Worm (Caenorhabditis elegans) whole organism, L4 larva: Measurements from ENCODE around the gene F47G3.4.

Source experiments
- D1046.2 ChIP-seq: fragments of 200-800 bp; sonication (Bioruptor generic); IDR thresholded peaks from 2 replicates; pipeline ENCODE4 v1.3.6; 2022; ENCODE audit warnings: missing genetic modification characterization, missing compliant biosample characterization
- F26F4.8 ChIP-seq: fragments of 200-800 bp; sonication (Bioruptor generic); conservative IDR thresholded peaks from 2 replicates; pipeline ENCODE4 v1.3.6; 2022; ENCODE audit warnings: missing genetic modification characterization, missing compliant biosample characterization
- F37D6.2 ChIP-seq: sonication (generic microtip); optimal IDR thresholded peaks from 2 replicates; lab custom pipeline; 2016; ENCODE audit warnings: mild to moderate bottlenecking, missing genetic modification characterization, missing compliant biosample characterization
- F44E2.7 ChIP-seq: fragments of 200-800 bp; sonication (Bioruptor generic); IDR thresholded peaks from 2 replicates; pipeline ENCODE4 v2.1.2; 2022; ENCODE audit warnings: missing genetic modification characterization, missing compliant biosample characterization
- Y48G9A.11 ChIP-seq: fragments of 200-800 bp; sonication (Bioruptor generic); IDR thresholded peaks from 2 replicates; pipeline ENCODE4 v1.3.6; 2022; ENCODE audit warnings: missing genetic modification reagents, missing genetic modification characterization, missing compliant biosample characterization
- aha-1 ChIP-seq: fragments of 150-350 bp; peaks from one replicate; lab custom pipeline; 2014; ENCODE audit warnings: missing biosample characterization, missing genetic modification characterization
- ama-1 ChIP-seq: fragments of 150-350 bp; optimal IDR thresholded peaks from 2 replicates; lab custom pipeline; 2014; ENCODE audit warnings: inconsistent platforms, mixed read lengths
- ceh-20 ChIP-seq: fragments of 200-800 bp; sonication (Bioruptor generic); IDR thresholded peaks from 2 replicates; pipeline ENCODE4 v1.3.6; 2022; ENCODE audit warnings: missing genetic modification reagents, missing genetic modification characterization, missing compliant biosample characterization
- ceh-28 ChIP-seq: fragments of 150-350 bp; optimal IDR thresholded peaks from 2 replicates; lab custom pipeline; 2014; ENCODE audit warnings: missing biosample characterization, missing genetic modification reagents, missing genetic modification characterization
- ceh-44 ChIP-seq: fragments of 200-800 bp; sonication (Bioruptor generic); IDR thresholded peaks from 2 replicates; pipeline ENCODE4 v1.3.6; 2022; ENCODE audit warnings: missing genetic modification reagents, missing genetic modification characterization, missing compliant biosample characterization
- cey-2 ChIP-seq: sonication (generic microtip); optimal IDR thresholded peaks from 3 replicates; lab custom pipeline; 2017; ENCODE audit warnings: missing genetic modification characterization, mild to moderate bottlenecking, missing compliant biosample characterization, antibody characterized with exemption, borderline replicate concordance; ENCODE audit not compliant: insufficient read depth
- daf-12 ChIP-seq: fragments of 150-350 bp; optimal IDR thresholded peaks from 2 replicates; lab custom pipeline; 2014; ENCODE audit warnings: missing biosample characterization, missing genetic modification reagents, missing genetic modification characterization
- daf-16 ChIP-seq, 3 experiments: sonication (generic microtip); optimal IDR thresholded peaks; 2 replicates each; lab custom pipeline; 2016 to 2017; ENCODE audit warnings: missing genetic modification characterization in 3 of 3, missing genetic modification reagents in 3 of 3, mild to moderate bottlenecking in 2 of 3, missing compliant biosample characterization in 2 of 3, missing biosample characterization in 1 of 3, moderate library complexity in 1 of 3
- daf-8 ChIP-seq: fragments of 200-800 bp; sonication (Bioruptor generic); IDR thresholded peaks from 2 replicates; pipeline ENCODE4 v1.3.6; 2022; ENCODE audit warnings: missing genetic modification characterization, missing compliant biosample characterization
- dmd-6 ChIP-seq: fragments of 200-800 bp; sonication (Bioruptor generic); IDR thresholded peaks from 2 replicates; pipeline ENCODE4 v1.3.6; 2022; ENCODE audit warnings: missing genetic modification reagents, missing genetic modification characterization, missing compliant biosample characterization
- dmd-8 ChIP-seq: fragments of 200-800 bp; sonication (Bioruptor generic); IDR thresholded peaks from 2 replicates; pipeline ENCODE4 v1.3.6; 2022; ENCODE audit warnings: missing genetic modification characterization, missing compliant biosample characterization
- duxl-1 ChIP-seq: sonication (generic microtip); optimal IDR thresholded peaks from 2 replicates; lab custom pipeline; 2016; ENCODE audit warnings: mild to moderate bottlenecking, missing genetic modification characterization, moderate library complexity, missing compliant biosample characterization; ENCODE audit not compliant: poor library complexity
- dve-1 ChIP-seq: sonication (generic microtip); optimal IDR thresholded peaks from 2 replicates; lab custom pipeline; 2017; ENCODE audit warnings: antibody characterized with exemption, mild to moderate bottlenecking, missing genetic modification characterization, missing compliant biosample characterization; ENCODE audit not compliant: insufficient read depth
- egl-43 ChIP-seq: fragments of 200-800 bp; sonication (Bioruptor generic); IDR thresholded peaks from 2 replicates; pipeline ENCODE4 v1.3.6; 2022; ENCODE audit warnings: missing genetic modification reagents, missing genetic modification characterization, missing compliant biosample characterization
- fos-1 ChIP-seq: fragments of 150-350 bp; optimal IDR thresholded peaks from 2 replicates; lab custom pipeline; 2014; ENCODE audit warnings: missing biosample characterization, missing genetic modification characterization
- hlh-11 ChIP-seq: fragments of 200-800 bp; sonication (Bioruptor generic); optimal IDR thresholded peaks from 2 replicates; lab custom pipeline; 2018; ENCODE audit warnings: mild to moderate bottlenecking, missing genetic modification characterization, missing compliant biosample characterization
- hlh-30 ChIP-seq: sonication (generic microtip); optimal IDR thresholded peaks from 2 replicates; lab custom pipeline; 2017; ENCODE audit warnings: antibody characterized with exemption, mild to moderate bottlenecking, missing genetic modification characterization, missing compliant biosample characterization; ENCODE audit not compliant: insufficient read depth
- hmg-1.1 ChIP-seq: fragments of 200-800 bp; sonication (Bioruptor generic); IDR thresholded peaks from 2 replicates; pipeline ENCODE4 v1.3.6; 2022; ENCODE audit warnings: missing genetic modification reagents, missing genetic modification characterization, missing compliant biosample characterization
- lim-7 ChIP-seq: fragments of 200-800 bp; sonication (Bioruptor generic); IDR thresholded peaks from 2 replicates; pipeline ENCODE4 v1.3.6; 2022; ENCODE audit warnings: missing genetic modification characterization, missing compliant biosample characterization
- lin-13 ChIP-seq: fragments of 150-350 bp; optimal IDR thresholded peaks from 2 replicates; lab custom pipeline; 2014; ENCODE audit warnings: missing biosample characterization, missing genetic modification reagents, missing genetic modification characterization
- lsy-2 ChIP-seq, 2 experiments: fragments of 150-350 bp in 1 of 2; sonication (generic microtip) in 1 of 2; optimal IDR thresholded peaks; 2 replicates each; lab custom pipeline; 2014 to 2017; ENCODE audit warnings: missing biosample characterization in 2 of 2, missing genetic modification characterization in 2 of 2
- madf-5 ChIP-seq, 2 experiments: fragments of 200-800 bp; sonication (Bioruptor generic); IDR thresholded peaks; 2 replicates each; pipeline ENCODE4 v1.3.6; 2022; ENCODE audit warnings: missing compliant biosample characterization in 2 of 2, missing genetic modification characterization in 2 of 2
- mdl-1 ChIP-seq, 2 experiments: fragments of 150-350 bp in 1 of 2; sonication (generic microtip) in 1 of 2; optimal IDR thresholded peaks; 2 replicates each; lab custom pipeline; 2014 to 2017; ENCODE audit warnings: missing biosample characterization in 2 of 2, missing genetic modification characterization in 2 of 2
- mdt-29 ChIP-seq: fragments of 200-800 bp; sonication (Bioruptor generic); IDR thresholded peaks from 2 replicates; pipeline ENCODE4 v1.3.6; 2022; ENCODE audit warnings: missing genetic modification reagents, missing genetic modification characterization, missing compliant biosample characterization
- mep-1 ChIP-seq: fragments of 150-350 bp; sonication (generic microtip); optimal IDR thresholded peaks from 3 replicates; lab custom pipeline; 2014; ENCODE audit warnings: missing biosample characterization, missing genetic modification characterization
- mes-2 ChIP-seq: sonication (generic microtip); optimal IDR thresholded peaks from 2 replicates; lab custom pipeline; 2016; ENCODE audit warnings: missing genotype, mild to moderate bottlenecking, missing genetic modification characterization, missing compliant biosample characterization; ENCODE audit not compliant: poor library complexity, severe bottlenecking
- mxl-3 ChIP-seq: fragments of 200-800 bp; sonication (Bioruptor generic); optimal IDR thresholded peaks from 2 replicates; lab custom pipeline; 2018; ENCODE audit warnings: mild to moderate bottlenecking, missing genetic modification characterization, missing compliant biosample characterization
- nhr-102 ChIP-seq: sonication (generic microtip); optimal IDR thresholded peaks from 2 replicates; lab custom pipeline; 2016; ENCODE audit warnings: mild to moderate bottlenecking, missing genetic modification characterization, moderate library complexity, missing compliant biosample characterization
- nhr-11 ChIP-seq: fragments of 150-350 bp; optimal IDR thresholded peaks from 2 replicates; lab custom pipeline; 2014; ENCODE audit warnings: missing biosample characterization, missing genetic modification characterization
- nhr-25 ChIP-seq: sonication (generic microtip); optimal IDR thresholded peaks from 2 replicates; lab custom pipeline; 2017; ENCODE audit warnings: missing genetic modification characterization, mild to moderate bottlenecking, missing compliant biosample characterization, antibody characterized with exemption, moderate library complexity, borderline replicate concordance; ENCODE audit not compliant: insufficient read depth
- nhr-28 ChIP-seq: fragments of 150-350 bp; optimal IDR thresholded peaks from 2 replicates; lab custom pipeline; 2014; ENCODE audit warnings: missing biosample characterization, missing genetic modification characterization
- nhr-48 ChIP-seq: sonication (generic microtip); optimal IDR thresholded peaks from 2 replicates; lab custom pipeline; 2016; ENCODE audit warnings: mild to moderate bottlenecking, missing genetic modification characterization, missing compliant biosample characterization
- nhr-76 ChIP-seq: fragments of 150-350 bp; optimal IDR thresholded peaks from 2 replicates; lab custom pipeline; 2014; ENCODE audit warnings: missing biosample characterization, missing genetic modification characterization
- nhr-77 ChIP-seq: fragments of 150-350 bp; optimal IDR thresholded peaks from 2 replicates; lab custom pipeline; 2014; ENCODE audit warnings: missing biosample characterization, missing genetic modification characterization
- php-3 ChIP-seq: fragments of 200-800 bp; sonication (Bioruptor generic); IDR thresholded peaks from 2 replicates; pipeline ENCODE4 v1.3.6; 2022; ENCODE audit warnings: missing genetic modification reagents, missing genetic modification characterization, missing compliant biosample characterization
- pqm-1 ChIP-seq: sonication (generic microtip); optimal IDR thresholded peaks from 2 replicates; lab custom pipeline; 2017; ENCODE audit warnings: missing biosample characterization, missing genetic modification characterization
- rbr-2 ChIP-seq: sonication (generic microtip); optimal IDR thresholded peaks from 2 replicates; lab custom pipeline; 2016; ENCODE audit warnings: missing genotype, missing genetic modification characterization, missing compliant biosample characterization
- tra-1 ChIP-seq: fragments of 200-800 bp; sonication (Bioruptor generic); IDR thresholded peaks from 2 replicates; pipeline ENCODE4 v1.3.6; 2022; ENCODE audit warnings: missing genetic modification reagents, missing genetic modification characterization, missing compliant biosample characterization
- zag-1 ChIP-seq: fragments of 150-350 bp; optimal IDR thresholded peaks from 2 replicates; lab custom pipeline; 2014; ENCODE audit warnings: missing biosample characterization, missing genetic modification characterization
- zip-11 ChIP-seq: fragments of 200-800 bp; sonication (Bioruptor generic); IDR thresholded peaks from 2 replicates; pipeline ENCODE4 v1.3.6; 2022; ENCODE audit warnings: missing genetic modification characterization, missing compliant biosample characterization

Gene F47G3.4

ce11 chrX:2368042-2368814 is 13.2 kb upstream of the F47G3.4 start:
- TF ChIP-seq rbr-2 (tag; lab: Kevin White, UChicago) (peak; percentile 4), daf-8 (GFP tag; lab: Robert Waterston, UW) (no peak), mxl-3 (GFP tag; lab: Kevin White, UChicago) (peak; percentile 24), fos-1 (tag; lab: Kevin White, UChicago) (no peak), F37D6.2 (tag; lab: Kevin White, UChicago) (no peak), lin-13 (GFP tag; lab: Kevin White, UChicago) (no peak), ceh-28 (tag; lab: Kevin White, UChicago) (no peak), aha-1 (tag; lab: Kevin White, UChicago) (peak; percentile 84), lsy-2 (tag; optimal IDR thresholded peaks at IDR 0.05; lab: Kevin White, UChicago) (peak in 1 of 2 experiments; percentile 15), dmd-6 (no peak), mdl-1 (tag; optimal IDR thresholded peaks at IDR 0.05; lab: Kevin White, UChicago) (no peak), mdt-29 (no peak), zag-1 (tag; lab: Kevin White, UChicago) (no peak), mep-1 (tag; lab: Kevin White, UChicago) (peak; percentile 42), dmd-8 (no peak), pqm-1 (tag; lab: Kevin White, UChicago) (no peak), daf-12 (tag; lab: Kevin White, UChicago) (no peak), nhr-25 (tag; lab: Kevin White, UChicago) (peak; percentile 74), F26F4.8 (GFP tag; lab: Robert Waterston, UW) (no peak), dve-1 (tag; lab: Kevin White, UChicago) (peak; percentile 30), nhr-76 (tag; lab: Kevin White, UChicago) (no peak), nhr-48 (tag; lab: Kevin White, UChicago) (no peak), mes-2 (tag; lab: Kevin White, UChicago) (peak; percentile 31), nhr-28 (tag; lab: Kevin White, UChicago) (peak; percentile 42), nhr-102 (tag; lab: Kevin White, UChicago) (no peak), D1046.2 (no peak), hlh-30 (tag; lab: Kevin White, UChicago) (no peak), nhr-11 (tag; lab: Kevin White, UChicago) (no peak), tra-1 (GFP tag; lab: Robert Waterston, UW) (0 out of 2 replicates have a peak, but pooled peaks have one; percentile 5), daf-16 (GFP tag; optimal IDR thresholded peaks at IDR 0.05; lab: Kevin White, UChicago) (no peak), daf-16 (tag; optimal IDR thresholded peaks at IDR 0.05; lab: Kevin White, UChicago) (peak; percentile 3), hlh-11 (peak; percentile 32), cey-2 (no peak), ceh-44 (no peak)

DNA sequence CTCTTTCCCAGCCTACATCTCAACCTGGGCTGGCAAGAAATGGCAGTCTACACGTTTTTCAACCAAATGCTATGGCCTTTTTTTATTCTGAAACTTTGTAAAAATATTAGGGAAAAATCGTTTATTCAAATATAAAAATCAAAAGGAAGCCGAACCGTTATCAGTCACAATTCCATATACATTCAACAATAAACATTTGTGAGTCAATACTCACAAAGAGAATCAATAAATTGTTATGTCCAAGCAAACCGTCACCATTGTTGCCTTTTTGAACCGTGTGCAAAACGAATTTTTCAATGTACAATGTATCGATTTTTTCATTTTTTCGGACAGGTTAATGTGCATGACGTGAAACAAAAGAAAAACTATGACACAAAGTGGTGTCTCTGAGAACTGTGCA is 12.3 kb upstream of the F47G3.4 start:
- TF ChIP-seq hmg-1.1 = no peak
- no peak for TF ChIP-seq daf-16 (GFP tag; optimal IDR thresholded peaks at IDR 0.05; lab: Kevin White, UChicago)
- peak; percentile 89 for TF ChIP-seq daf-16 (tag; optimal IDR thresholded peaks at IDR 0.05; lab: Kevin White, UChicago)
- TF ChIP-seq dve-1 (tag; lab: Kevin White, UChicago) = peak; percentile 29
- TF ChIP-seq php-3 (GFP tag; lab: Robert Waterston, UW) = 0 out of 2 replicates have a peak, but pooled peaks have one; percentile 23

- TF ChIP-seq nhr-28 (tag; lab: Kevin White, UChicago) = peak; percentile 54
- TF ChIP-seq daf-8 (GFP tag; lab: Robert Waterston, UW) = no peak
- peak; percentile 38 for TF ChIP-seq mxl-3 (GFP tag; lab: Kevin White, UChicago)
- no peak for TF ChIP-seq egl-43 (GFP tag; lab: Robert Waterston, UW)
- no peak for TF ChIP-seq F44E2.7 (GFP tag; lab: Robert Waterston, UW)
- TF ChIP-seq ceh-20 (GFP tag; lab: Robert Waterston, UW) = no peak
- no peak for TF ChIP-seq ama-1
- TF ChIP-seq mes-2 (tag; lab: Kevin White, UChicago) = peak; percentile 3
- no peak for TF ChIP-seq duxl-1 (tag; lab: Kevin White, UChicago)
- TF ChIP-seq madf-5 (GFP tag; IDR thresholded peaks at IDR 0.05; lab: Robert Waterston, UW) = no peak
- peak; percentile 39 for TF ChIP-seq dve-1 (tag; lab: Kevin White, UChicago)
- peak; percentile 38 for TF ChIP-seq hlh-11
- TF ChIP-seq php-3 (GFP tag; lab: Robert Waterston, UW) = peak; percentile 43; the same call in 1 of the 2 replicates
- no peak for TF ChIP-seq nhr-102 (tag; lab: Kevin White, UChicago)
- TF ChIP-seq nhr-77 = no peak
- no peak for TF ChIP-seq Y48G9A.11
- no peak for TF ChIP-seq zip-11 (GFP tag; lab: Robert Waterston, UW)
- no peak for TF ChIP-seq lim-7 (GFP tag; lab: Robert Waterston, UW)
These were observed 10.7 kb upstream of the F47G3.4 start for ce11 chrX:2370655-2371054.
